Worm (Caenorhabditis elegans): ENCODE data around the gene fip-2.

ce11 chrV:9022078-9022477, 45.7 kb upstream of the fip-2 start, which contains the start of gene oac-41:
- TF ChIP-seq ztf-11 (tag; optimal IDR thresholded peaks at IDR 0.05) = no peak
- TF ChIP-seq elt-1 (tag; optimal IDR thresholded peaks at IDR 0.05) = no peak
- no peak for TF ChIP-seq ztf-4 (tag; optimal IDR thresholded peaks at IDR 0.05)
- TF ChIP-seq C34F6.9 (tag; optimal IDR thresholded peaks at IDR 0.05) = no peak
- no peak for TF ChIP-seq F13H6.1 (tag; optimal IDR thresholded peaks at IDR 0.05)
- no peak for TF ChIP-seq nhr-25 (tag; optimal IDR thresholded peaks at IDR 0.05)
- no peak for TF ChIP-seq unc-62 (GFP tag; optimal IDR thresholded peaks at IDR 0.05)
- no peak for TF ChIP-seq ceh-82 (tag; optimal IDR thresholded peaks at IDR 0.05)
- TF ChIP-seq elt-3 (tag; optimal IDR thresholded peaks at IDR 0.05) = no peak
- TF ChIP-seq ama-1 (optimal IDR thresholded peaks at IDR 0.05) = no peak

All from whole organism, L2 larva.